Worm (Caenorhabditis elegans): ENCODE results near the gene F53B2.5.

The F53B2.5 gene

DNA sequence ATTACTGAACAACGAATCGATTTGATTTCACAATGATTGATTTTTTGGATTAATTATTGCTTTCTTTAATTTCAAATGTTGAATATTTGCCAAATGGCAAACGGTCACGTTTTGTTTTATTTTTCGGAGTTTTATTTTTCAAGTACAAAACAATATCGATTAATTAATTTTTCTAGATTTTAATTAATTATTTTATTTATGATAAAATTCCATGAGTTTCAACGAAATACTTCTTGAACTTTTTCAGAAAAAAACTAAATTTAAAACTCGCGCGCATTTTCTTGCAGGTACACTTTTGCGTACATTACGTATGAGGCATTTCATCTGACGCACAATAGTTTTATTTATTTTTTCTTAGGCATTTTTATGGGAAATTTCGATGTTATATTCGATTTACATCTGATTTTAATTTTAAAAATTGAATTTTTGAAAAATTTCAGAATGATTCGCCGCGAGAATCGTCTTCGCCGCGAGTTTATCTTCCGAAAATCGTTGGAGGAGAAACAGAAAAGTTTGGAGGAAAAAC lies 28.0 kb upstream of the F53B2.5 start, which contains the start of the genes ZK795.2 and ZK795.3 (continued):
- peak; percentile 84 for TF ChIP-seq C34F6.9 (tag; optimal IDR thresholded peaks at IDR 0.05)
- peak; percentile 22 for TF ChIP-seq nhr-6 (tag; optimal IDR thresholded peaks at IDR 0.05)
- TF ChIP-seq ztf-11 (tag; optimal IDR thresholded peaks at IDR 0.05), result no peak
- no peak for TF ChIP-seq ama-1 (optimal IDR thresholded peaks at IDR 0.05)
- no peak for TF ChIP-seq nhr-77 (tag; optimal IDR thresholded peaks at IDR 0.05)
- TF ChIP-seq lin-13 (GFP tag; optimal IDR thresholded peaks at IDR 0.05), result peak; percentile 67
- peak; percentile 56 for TF ChIP-seq sma-9 (GFP tag; optimal IDR thresholded peaks at IDR 0.05)
- TF ChIP-seq sma-9 (tag; optimal IDR thresholded peaks at IDR 0.05), result no peak
- no peak for TF ChIP-seq dmd-4 (tag; optimal IDR thresholded peaks at IDR 0.05)
- TF ChIP-seq lin-11 (tag; optimal IDR thresholded peaks at IDR 0.05), result no peak
- no peak for TF ChIP-seq R02D3.7 (tag; optimal IDR thresholded peaks at IDR 0.05)
- TF ChIP-seq nhr-11 (tag; optimal IDR thresholded peaks at IDR 0.05), result no peak
- no peak for TF ChIP-seq Y55F3AM.14 (GFP tag; optimal IDR thresholded peaks at IDR 0.05)
- TF ChIP-seq elt-3 (tag; optimal IDR thresholded peaks at IDR 0.05), result no peak
- TF ChIP-seq fos-1 (tag; optimal IDR thresholded peaks at IDR 0.05), result peak; percentile 11
- TF ChIP-seq ceh-16 (tag; optimal IDR thresholded peaks at IDR 0.05), result no peak

DNA sequence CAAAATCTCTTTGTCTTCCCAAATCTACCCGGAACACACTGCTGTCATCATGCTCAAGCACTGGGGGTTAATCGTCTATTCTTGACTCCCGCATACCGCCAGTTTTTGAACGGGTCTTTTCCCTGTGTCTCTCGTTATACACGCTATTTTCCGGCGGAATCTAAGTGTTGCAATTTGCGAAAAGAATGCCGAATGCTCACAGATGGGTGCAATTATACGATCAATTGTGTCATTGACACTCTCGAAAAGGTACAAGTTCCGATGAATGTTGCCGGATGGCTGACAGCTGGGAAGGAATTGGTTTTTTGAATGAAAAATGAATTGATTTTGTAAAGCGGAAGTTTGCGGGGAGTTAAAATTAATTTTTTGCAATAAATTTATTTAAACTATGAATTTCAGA lies 21.0 kb upstream of the F53B2.5 start:
- TF ChIP-seq nhr-129 (tag; optimal IDR thresholded peaks at IDR 0.05), result no peak

DNA sequence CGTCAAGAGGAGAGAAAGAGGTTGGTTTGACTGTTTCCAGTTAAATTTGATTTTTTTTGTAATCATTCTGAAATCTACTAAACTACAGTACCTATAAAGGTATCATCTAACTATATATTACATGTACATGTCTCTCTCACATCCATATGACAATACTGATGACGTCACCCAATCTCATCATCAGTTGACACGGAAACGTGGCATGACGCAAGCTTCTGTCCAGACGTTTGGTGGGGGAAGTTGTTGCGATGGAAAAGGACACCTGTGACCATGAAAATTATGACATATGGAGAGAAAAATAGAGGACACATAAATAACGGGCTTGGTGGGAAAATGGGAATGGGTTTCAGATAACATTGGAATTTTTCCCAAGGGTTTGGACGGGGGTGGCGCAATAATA lies 18.1 kb upstream of the F53B2.5 start:
- TF ChIP-seq lsy-2 (tag; optimal IDR thresholded peaks at IDR 0.05), result no peak
- TF ChIP-seq lin-11 (tag; optimal IDR thresholded peaks at IDR 0.05), result no peak
- TF ChIP-seq ZK546.5 (tag; optimal IDR thresholded peaks at IDR 0.05), result no peak
- TF ChIP-seq lin-13 (GFP tag; optimal IDR thresholded peaks at IDR 0.05), result no peak
- TF ChIP-seq ztf-11 (tag; optimal IDR thresholded peaks at IDR 0.05), result no peak
- TF ChIP-seq alr-1 (tag; optimal IDR thresholded peaks at IDR 0.05), result no peak
- no peak for TF ChIP-seq nhr-12 (tag; optimal IDR thresholded peaks at IDR 0.05)

DNA sequence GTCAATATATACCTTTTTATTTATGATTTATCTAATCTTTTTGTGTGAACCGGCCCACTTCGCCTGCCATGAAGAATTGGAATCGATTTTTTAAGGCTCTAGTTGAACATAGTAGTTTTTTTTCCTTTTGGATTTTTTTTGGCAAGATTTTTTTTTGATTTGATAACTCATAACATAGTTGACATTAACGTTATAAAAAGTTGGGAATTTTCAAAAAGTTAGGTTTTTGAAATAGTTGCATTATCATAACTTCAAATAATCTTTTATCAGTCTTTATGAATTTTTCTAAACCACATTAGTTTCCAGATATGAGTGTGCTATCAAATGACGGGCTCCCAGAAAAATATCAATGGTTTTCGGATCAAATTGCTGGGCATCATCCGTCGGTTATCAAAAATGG lies 16.9 kb upstream of the F53B2.5 start, which contains the start of gene ipmk-1:
Gene ipmk-1, plus strand, starts transcription at position 301 of the 400 bp plus-strand sequence.
- no peak for TF ChIP-seq aly-2 (tag; optimal IDR thresholded peaks at IDR 0.05)
- TF ChIP-seq lin-11 (tag; optimal IDR thresholded peaks at IDR 0.05), result no peak
- no peak for TF ChIP-seq F13H6.1 (tag; optimal IDR thresholded peaks at IDR 0.05)
- no peak for TF ChIP-seq ama-1 (optimal IDR thresholded peaks at IDR 0.05)
- TF ChIP-seq ceh-82 (tag; optimal IDR thresholded peaks at IDR 0.05), result no peak
- TF ChIP-seq ztf-4 (tag; optimal IDR thresholded peaks at IDR 0.05), result no peak
- no peak for TF ChIP-seq nhr-129 (tag; optimal IDR thresholded peaks at IDR 0.05)
- no peak for TF ChIP-seq lin-13 (GFP tag; optimal IDR thresholded peaks at IDR 0.05)
- TF ChIP-seq sma-3 (GFP tag; optimal IDR thresholded peaks at IDR 0.05), result no peak

DNA sequence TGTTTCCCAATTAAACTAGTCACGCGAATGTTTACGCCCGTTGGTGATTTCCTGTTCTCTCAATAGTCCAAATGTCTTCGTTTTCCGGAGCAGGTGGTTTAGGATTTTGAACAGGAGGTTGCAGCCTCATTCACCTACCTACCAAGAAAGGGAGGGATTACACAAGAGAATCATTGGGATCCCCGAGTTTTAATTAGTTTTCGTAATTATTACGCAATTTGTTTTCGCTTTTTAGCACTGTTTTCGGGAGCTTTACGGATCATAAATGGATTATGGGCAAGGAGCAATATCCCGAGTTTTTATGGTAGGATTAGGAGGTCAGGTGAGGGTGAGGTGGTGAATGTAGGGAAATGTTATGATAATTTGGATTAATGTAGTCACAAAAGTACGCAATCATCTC lies 15.0 kb upstream of the F53B2.5 start:
- TF ChIP-seq nhr-21 (tag; optimal IDR thresholded peaks at IDR 0.05) (no peak), dmd-4 (tag; optimal IDR thresholded peaks at IDR 0.05) (no peak), ztf-11 (tag; optimal IDR thresholded peaks at IDR 0.05) (no peak), fos-1 (tag; optimal IDR thresholded peaks at IDR 0.05) (no peak), nhr-129 (tag; optimal IDR thresholded peaks at IDR 0.05) (no peak), nhr-10 (tag; optimal IDR thresholded peaks at IDR 0.05) (no peak), elt-1 (tag; optimal IDR thresholded peaks at IDR 0.05) (no peak), nhr-23 (tag; optimal IDR thresholded peaks at IDR 0.05) (no peak), nhr-237 (tag; optimal IDR thresholded peaks at IDR 0.05) (no peak), egl-27 (tag; optimal IDR thresholded peaks at IDR 0.05) (no peak), sma-3 (GFP tag; optimal IDR thresholded peaks at IDR 0.05) (no peak), F13H6.1 (tag; optimal IDR thresholded peaks at IDR 0.05) (no peak), unc-62 (GFP tag; optimal IDR thresholded peaks at IDR 0.05) (no peak), sem-4 (tag; optimal IDR thresholded peaks at IDR 0.05) (no peak), ama-1 (optimal IDR thresholded peaks at IDR 0.05) (no peak), elt-3 (tag; optimal IDR thresholded peaks at IDR 0.05) (no peak), nhr-12 (tag; optimal IDR thresholded peaks at IDR 0.05) (no peak), nhr-77 (tag; optimal IDR thresholded peaks at IDR 0.05) (no peak), zag-1 (tag; optimal IDR thresholded peaks at IDR 0.05) (no peak), mdl-1 (tag; optimal IDR thresholded peaks at IDR 0.05) (no peak)
